Worm (Caenorhabditis elegans): ENCODE measurements around the gene sra-29.

sra-29 gene

ce11 chrII:6575647-6576046 is at the start of gene sra-29:
Gene sra-29, minus strand, starts transcription at chrII:6575747.
- TF ChIP-seq mab-5 (tag; optimal IDR thresholded peaks at IDR 0.05), result no peak
- TF ChIP-seq elt-1 (tag; optimal IDR thresholded peaks at IDR 0.05; ENCODE audit: borderline replicate concordance, insufficient read depth), result no peak
- TF ChIP-seq blmp-1 (tag; optimal IDR thresholded peaks at IDR 0.05), result no peak
- TF ChIP-seq lin-13 (tag; optimal IDR thresholded peaks at IDR 0.05), result no peak
- TF ChIP-seq lin-32 (GFP tag; optimal IDR thresholded peaks at IDR 0.05), result no peak
- no peak for TF ChIP-seq mep-1 (tag; optimal IDR thresholded peaks at IDR 0.05)
- TF ChIP-seq zip-8 (tag; optimal IDR thresholded peaks at IDR 0.05), result no peak
- no peak for TF ChIP-seq unc-62 (GFP tag; optimal IDR thresholded peaks at IDR 0.05)
- TF ChIP-seq pha-4 (tag; optimal IDR thresholded peaks at IDR 0.05), result no peak
- TF ChIP-seq drap-1 (GFP tag; optimal IDR thresholded peaks at IDR 0.05), result no peak
- TF ChIP-seq ztf-11 (tag; optimal IDR thresholded peaks at IDR 0.05), result no peak
- no peak for TF ChIP-seq sptf-1 (tag; optimal IDR thresholded peaks at IDR 0.05)
- no peak for TF ChIP-seq unc-39 (tag; optimal IDR thresholded peaks at IDR 0.05)
- TF ChIP-seq cnd-1 (tag; optimal IDR thresholded peaks at IDR 0.05), result no peak

- TF ChIP-seq ceh-39 (tag; optimal IDR thresholded peaks at IDR 0.05), result no peak
Measured at ce11 chrII:6625302-6625701, 49.8 kb upstream of the sra-29 start, which contains the start of gene F54H5.14. Gene F54H5.14, minus strand, starts transcription at chrII:6625402.

ce11 chrII:6621886-6622285 is 46.3 kb upstream of the sra-29 start, which contains the start of gene F54H5.3:
Gene F54H5.3, plus strand, starts transcription at chrII:6622186.
- TF ChIP-seq nhr-28 (tag; optimal IDR thresholded peaks at IDR 0.05) (no peak), ceh-39 (tag; optimal IDR thresholded peaks at IDR 0.05) (no peak), lin-13 (tag; optimal IDR thresholded peaks at IDR 0.05) (no peak), mls-2 (tag; optimal IDR thresholded peaks at IDR 0.05) (no peak)

DNA sequence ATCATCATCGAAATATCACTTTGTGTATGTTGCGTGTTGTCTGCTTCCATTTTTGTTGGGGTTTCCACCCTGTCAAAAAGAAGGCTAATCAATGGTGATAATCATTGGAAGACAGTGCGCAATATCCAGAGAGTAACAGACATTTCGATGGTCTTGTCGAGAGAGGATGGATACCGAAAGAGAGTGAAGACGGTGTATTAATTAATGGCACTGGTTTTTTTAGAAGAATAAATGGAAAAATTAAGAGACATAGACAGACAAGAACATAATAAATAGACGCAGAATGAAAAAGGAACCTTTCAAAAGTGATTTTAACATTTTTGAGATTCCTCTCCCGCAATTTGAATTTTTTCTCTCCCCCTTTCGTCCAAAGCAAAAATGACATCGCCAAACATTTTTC is 43.5 kb upstream of the sra-29 start:
- TF ChIP-seq tbx-8 (GFP tag; optimal IDR thresholded peaks at IDR 0.05), result no peak
- no peak for TF ChIP-seq ham-2 (GFP tag; optimal IDR thresholded peaks at IDR 0.05)
- no peak for TF ChIP-seq elt-1 (tag; optimal IDR thresholded peaks at IDR 0.05; ENCODE audit: borderline replicate concordance, insufficient read depth)
- TF ChIP-seq M03D4.4 (tag; optimal IDR thresholded peaks at IDR 0.05), result no peak
- no peak for TF ChIP-seq lsy-2 (tag; optimal IDR thresholded peaks at IDR 0.05)
- TF ChIP-seq unc-62 (GFP tag; optimal IDR thresholded peaks at IDR 0.05), result no peak
- no peak for TF ChIP-seq sem-2 (GFP tag; optimal IDR thresholded peaks at IDR 0.05)
- no peak for TF ChIP-seq mls-2 (tag; optimal IDR thresholded peaks at IDR 0.05)
- no peak for TF ChIP-seq mep-1 (tag; optimal IDR thresholded peaks at IDR 0.05)
- no peak for TF ChIP-seq bed-3 (GFP tag; optimal IDR thresholded peaks at IDR 0.05)

DNA sequence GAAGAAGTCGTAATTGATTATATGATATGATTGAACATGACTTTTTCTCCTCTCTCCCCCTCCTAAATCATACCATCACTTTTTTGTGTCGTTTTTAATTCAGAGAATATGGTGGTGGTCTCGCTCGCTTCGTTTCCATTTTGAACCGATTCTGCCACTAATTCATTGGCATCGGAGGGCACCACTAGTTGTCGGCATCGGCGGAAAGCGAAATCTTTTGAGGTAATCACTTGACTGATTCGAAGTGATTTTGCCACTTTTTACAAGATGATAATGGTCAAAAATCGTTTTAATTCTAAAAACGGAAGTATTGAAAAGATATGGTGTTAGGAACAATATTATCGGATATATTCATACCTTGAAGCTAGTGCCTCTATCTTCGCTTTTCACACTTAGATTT is 41.2 kb upstream of the sra-29 start, which contains the start of gene klf-3:
Gene klf-3, plus strand, starts transcription at position 109 of the 400 bp plus-strand sequence.
- no peak for TF ChIP-seq drap-1 (GFP tag; optimal IDR thresholded peaks at IDR 0.05)
- no peak for TF ChIP-seq unc-62 (GFP tag; optimal IDR thresholded peaks at IDR 0.05)
- TF ChIP-seq lsy-2 (tag; optimal IDR thresholded peaks at IDR 0.05), result no peak
- no peak for TF ChIP-seq lin-32 (GFP tag; optimal IDR thresholded peaks at IDR 0.05)
- TF ChIP-seq lin-13 (tag; optimal IDR thresholded peaks at IDR 0.05), result no peak
- TF ChIP-seq sem-2 (GFP tag; optimal IDR thresholded peaks at IDR 0.05), result no peak

- no peak for TF ChIP-seq mep-1 (tag; optimal IDR thresholded peaks at IDR 0.05)
- TF ChIP-seq lin-13 (tag; optimal IDR thresholded peaks at IDR 0.05), result no peak
- TF ChIP-seq nhr-237 (tag; optimal IDR thresholded peaks at IDR 0.05), result no peak
- TF ChIP-seq flh-1 (GFP tag; optimal IDR thresholded peaks at IDR 0.05), result no peak
- no peak for TF ChIP-seq cnd-1 (tag; optimal IDR thresholded peaks at IDR 0.05)
- TF ChIP-seq lin-32 (GFP tag; optimal IDR thresholded peaks at IDR 0.05), result no peak
- no peak for TF ChIP-seq elt-3 (tag; optimal IDR thresholded peaks at IDR 0.05)
- TF ChIP-seq ztf-11 (tag; optimal IDR thresholded peaks at IDR 0.05), result no peak
- no peak for TF ChIP-seq nhr-2 (tag; optimal IDR thresholded peaks at IDR 0.05)
- no peak for TF ChIP-seq mab-5 (tag; optimal IDR thresholded peaks at IDR 0.05)
- no peak for TF ChIP-seq bed-3 (GFP tag; optimal IDR thresholded peaks at IDR 0.05)
- TF ChIP-seq drap-1 (GFP tag; optimal IDR thresholded peaks at IDR 0.05), result no peak
- no peak for TF ChIP-seq nhr-12 (tag; optimal IDR thresholded peaks at IDR 0.05)
- TF ChIP-seq unc-39 (tag; optimal IDR thresholded peaks at IDR 0.05), result no peak
- TF ChIP-seq pha-4 (tag; optimal IDR thresholded peaks at IDR 0.05), result no peak
Measured at ce11 chrII:6616135-6616534, 40.6 kb upstream of the sra-29 start.
